Worm (Caenorhabditis elegans) whole organism, late embryonic: ENCODE data around the gene ddo-2.

Experiments
- C08G9.2 ChIP-seq: sonication (generic microtip); optimal IDR thresholded peaks from 2 replicates; lab custom pipeline; 2016; ENCODE audit warnings: mild to moderate bottlenecking, missing genetic modification characterization, moderate library complexity, missing compliant biosample characterization
- C38D4.7 ChIP-seq: fragments of 200-800 bp; sonication (Bioruptor generic); optimal IDR thresholded peaks from 2 replicates; lab custom pipeline; 2018; ENCODE audit warnings: mild to moderate bottlenecking, missing genetic modification characterization, moderate library complexity, missing compliant biosample characterization
- F13H6.1 ChIP-seq: sonication (generic microtip); optimal IDR thresholded peaks from 2 replicates; lab custom pipeline; 2016; ENCODE audit warnings: missing genetic modification characterization, missing compliant biosample characterization
- ama-1 ChIP-seq: fragments of 150-350 bp; optimal IDR thresholded peaks from 2 replicates; lab custom pipeline; 2014
- ceh-14 ChIP-seq: sonication (generic microtip); optimal IDR thresholded peaks from 2 replicates; lab custom pipeline; 2016; ENCODE audit warnings: missing genotype, missing genetic modification characterization, missing compliant biosample characterization
- ceh-22 ChIP-seq: sonication (generic microtip); optimal IDR thresholded peaks from 2 replicates; lab custom pipeline; 2017; ENCODE audit warnings: missing biosample characterization, missing genetic modification characterization
- ceh-24 ChIP-seq: sonication (generic microtip); optimal IDR thresholded peaks from 2 replicates; lab custom pipeline; 2016; ENCODE audit warnings: mild to moderate bottlenecking, missing genetic modification characterization, missing compliant biosample characterization
- ceh-45 ChIP-seq: fragments of 200-800 bp; sonication (Bioruptor generic); IDR thresholded peaks from 2 replicates; pipeline ENCODE4 v1.3.6; 2022; ENCODE audit warnings: missing genetic modification reagents, missing genetic modification characterization, missing compliant biosample characterization
- ceh-48 ChIP-seq: sonication (generic microtip); optimal IDR thresholded peaks from 2 replicates; lab custom pipeline; 2016; ENCODE audit warnings: missing genetic modification characterization, inconsistent platforms, missing compliant biosample characterization
- ceh-6 ChIP-seq: fragments of 200-800 bp; sonication (Bioruptor generic); optimal IDR thresholded peaks from 2 replicates; lab custom pipeline; 2018; ENCODE audit warnings: mild to moderate bottlenecking, missing genetic modification characterization, missing compliant biosample characterization
- che-1 ChIP-seq: sonication (generic microtip); optimal IDR thresholded peaks from 2 replicates; lab custom pipeline; 2016; ENCODE audit warnings: mild to moderate bottlenecking, missing genetic modification characterization, missing compliant biosample characterization
- elt-2 ChIP-seq: sonication (generic microtip); optimal IDR thresholded peaks from 2 replicates; lab custom pipeline; 2016; ENCODE audit warnings: missing genetic modification reagents, missing genetic modification characterization, missing compliant biosample characterization
- elt-4 ChIP-seq: sonication (generic microtip); optimal IDR thresholded peaks from 2 replicates; lab custom pipeline; 2016; ENCODE audit warnings: missing genetic modification characterization, missing compliant biosample characterization
- ets-4 ChIP-seq: sonication (generic microtip); optimal IDR thresholded peaks from 2 replicates; lab custom pipeline; 2016; ENCODE audit warnings: missing genetic modification characterization, missing compliant biosample characterization
- eyg-1 ChIP-seq: sonication (generic microtip); optimal IDR thresholded peaks from 2 replicates; lab custom pipeline; 2016; ENCODE audit warnings: missing genotype, missing genetic modification characterization, missing compliant biosample characterization
- fkh-6 ChIP-seq: sonication (generic microtip); optimal IDR thresholded peaks from 2 replicates; lab custom pipeline; 2016; ENCODE audit warnings: missing genetic modification characterization, missing compliant biosample characterization
- hlh-13 ChIP-seq: fragments of 200-800 bp; sonication (Bioruptor generic); optimal IDR thresholded peaks from 2 replicates; lab custom pipeline; 2018; ENCODE audit warnings: mild to moderate bottlenecking, missing genetic modification characterization, missing compliant biosample characterization
- hlh-15 ChIP-seq: sonication (generic microtip); optimal IDR thresholded peaks from 2 replicates; lab custom pipeline; 2016; ENCODE audit warnings: missing genetic modification characterization, missing compliant biosample characterization
- hlh-30 ChIP-seq: sonication (generic microtip); optimal IDR thresholded peaks from 2 replicates; lab custom pipeline; 2017; ENCODE audit warnings: antibody characterized with exemption, missing genetic modification characterization, missing compliant biosample characterization; ENCODE audit not compliant: insufficient read depth
- hlh-8 ChIP-seq: sonication (generic microtip); optimal IDR thresholded peaks from 2 replicates; lab custom pipeline; 2016; ENCODE audit warnings: missing genotype, missing genetic modification characterization, missing compliant biosample characterization
- lim-6 ChIP-seq: sonication (generic microtip); optimal IDR thresholded peaks from 2 replicates; lab custom pipeline; 2016; ENCODE audit warnings: missing genetic modification characterization, missing compliant biosample characterization
- madf-2 ChIP-seq: sonication (generic microtip); optimal IDR thresholded peaks from 2 replicates; lab custom pipeline; 2017; ENCODE audit warnings: missing genetic modification characterization, missing compliant biosample characterization
- nhr-11 ChIP-seq: fragments of 150-350 bp; optimal IDR thresholded peaks from 2 replicates; lab custom pipeline; 2014; ENCODE audit warnings: missing biosample characterization, missing genetic modification characterization
- nhr-232 ChIP-seq: sonication (generic microtip); optimal IDR thresholded peaks from 2 replicates; lab custom pipeline; 2016; ENCODE audit warnings: missing genetic modification characterization, missing compliant biosample characterization
- npax-4 ChIP-seq: sonication (generic microtip); optimal IDR thresholded peaks from 2 replicates; lab custom pipeline; 2016; ENCODE audit warnings: missing genetic modification characterization, missing compliant biosample characterization
- pag-3 ChIP-seq: sonication (generic microtip); optimal IDR thresholded peaks from 2 replicates; lab custom pipeline; 2016; ENCODE audit warnings: missing compliant biosample characterization, missing genetic modification characterization, borderline replicate concordance
- pat-9 ChIP-seq: fragments of 200-800 bp; sonication (Bioruptor generic); optimal IDR thresholded peaks from 2 replicates; lab custom pipeline; 2018; ENCODE audit warnings: mild to moderate bottlenecking, missing genetic modification characterization, moderate library complexity, missing compliant biosample characterization
- pha-4 ChIP-seq: fragments of 150-350 bp; optimal IDR thresholded peaks from 2 replicates; lab custom pipeline; 2018; ENCODE audit warnings: missing biosample characterization, missing genetic modification reagents, missing genetic modification characterization
- sdc-2 ChIP-seq: sonication (generic microtip); optimal IDR thresholded peaks from 2 replicates; lab custom pipeline; 2016; ENCODE audit warnings: missing genotype, missing genetic modification characterization, missing compliant biosample characterization
- sox-2 ChIP-seq: fragments of 200-800 bp; sonication (Bioruptor generic); IDR thresholded peaks from 2 replicates; pipeline ENCODE4 v1.3.6; 2022; ENCODE audit warnings: missing genetic modification reagents, missing genetic modification characterization, missing compliant biosample characterization
- sox-4 ChIP-seq: sonication (generic microtip); optimal IDR thresholded peaks from 2 replicates; lab custom pipeline; 2017; ENCODE audit warnings: mild to moderate bottlenecking, missing genetic modification characterization, inconsistent platforms, missing compliant biosample characterization
- syd-9 ChIP-seq: sonication (generic microtip); optimal IDR thresholded peaks from 2 replicates; lab custom pipeline; 2016; ENCODE audit warnings: mild to moderate bottlenecking, missing genetic modification characterization, moderate library complexity, missing compliant biosample characterization
- tbx-7 ChIP-seq: sonication (generic microtip); optimal IDR thresholded peaks from 2 replicates; lab custom pipeline; 2016; ENCODE audit warnings: missing genotype, missing genetic modification characterization, missing compliant biosample characterization
- ttx-3 ChIP-seq: sonication (generic microtip); optimal IDR thresholded peaks from 2 replicates; lab custom pipeline; 2016; ENCODE audit warnings: missing genetic modification reagents, missing genetic modification characterization, missing compliant biosample characterization
- unc-3 ChIP-seq, 2 experiments: fragments of 200-800 bp in 1 of 2; sonication (Bioruptor generic) in 1 of 2; sonication (generic microtip) in 1 of 2; conservative IDR thresholded peaks in 1 of 2; optimal IDR thresholded peaks in 1 of 2; 2 replicates each; pipeline versions ENCODE4 v1.3.6 to Lab custom; 2016 to 2022; ENCODE audit warnings: missing compliant biosample characterization in 2 of 2, missing genetic modification characterization in 2 of 2, missing genetic modification reagents in 1 of 2
- unc-42 ChIP-seq: sonication (generic microtip); optimal IDR thresholded peaks from 2 replicates; lab custom pipeline; 2016; ENCODE audit warnings: missing genotype, missing genetic modification characterization, missing compliant biosample characterization
- unc-86 ChIP-seq: sonication (generic microtip); optimal IDR thresholded peaks from 2 replicates; lab custom pipeline; 2016; ENCODE audit warnings: missing genetic modification characterization, missing compliant biosample characterization
- ztf-16 ChIP-seq: sonication (generic microtip); optimal IDR thresholded peaks from 2 replicates; lab custom pipeline; 2017; ENCODE audit warnings: missing genetic modification characterization, missing compliant biosample characterization

Gene ddo-2

ce11 chrV:7443480-7443879 lies 8.0 kb upstream of the ddo-2 start:
- peak; percentile 60; the same call in 1 of the 2 replicates for TF ChIP-seq ceh-45 (GFP tag; lab: Robert Waterston, UW)

ce11 chrV:7439807-7440206 lies 4.3 kb upstream of the ddo-2 start, which contains the start of gene try-13:
TSS of gene try-13 (plus strand) at chrV:7440107.
- no peak for TF ChIP-seq nhr-232 (tag; lab: Kevin White, UChicago)
- TF ChIP-seq syd-9 (tag; lab: Kevin White, UChicago), result no peak
- no peak for TF ChIP-seq sox-2 (GFP tag; lab: Robert Waterston, UW)
- no peak for TF ChIP-seq tbx-7 (tag; lab: Kevin White, UChicago)
- no peak for TF ChIP-seq ceh-22 (tag; lab: Kevin White, UChicago)

ce11 chrV:7437985-7438384 lies 2.5 kb upstream of the ddo-2 start, which contains the start of gene F25E5.16:
TSS of gene F25E5.16 (plus strand) at chrV:7438285.
- TF ChIP-seq syd-9 (tag; lab: Kevin White, UChicago), result no peak
- TF ChIP-seq ama-1 (lab: Kevin White, UChicago), result no peak
- no peak for TF ChIP-seq nhr-11 (tag; lab: Kevin White, UChicago)
- no peak for TF ChIP-seq elt-2 (tag; lab: Kevin White, UChicago)
- TF ChIP-seq ceh-48 (tag; lab: Kevin White, UChicago), result no peak
- no peak for TF ChIP-seq hlh-30 (tag; lab: Kevin White, UChicago)

ce11 chrV:7437538-7437937 lies 2.0 kb upstream of the ddo-2 start, which contains the start of gene F25E5.9:
TSS of gene F25E5.9 (minus strand) at chrV:7437919.
- TF ChIP-seq pha-4 (tag; lab: Kevin White, UChicago), result no peak
- TF ChIP-seq C08G9.2, result no peak
- TF ChIP-seq ceh-14, result no peak
- no peak for TF ChIP-seq hlh-15
- no peak for TF ChIP-seq sox-4
- TF ChIP-seq ceh-22 (tag; lab: Kevin White, UChicago), result no peak
- TF ChIP-seq elt-4 (tag; lab: Kevin White, UChicago), result no peak
- TF ChIP-seq hlh-13 (GFP tag; lab: Kevin White, UChicago), result no peak
- no peak for TF ChIP-seq nhr-11 (tag; lab: Kevin White, UChicago)
- TF ChIP-seq lim-6 (tag; lab: Kevin White, UChicago), result no peak
- TF ChIP-seq unc-86 (tag; lab: Kevin White, UChicago), result no peak
- TF ChIP-seq ceh-45 (GFP tag; lab: Robert Waterston, UW), result no peak
- no peak for TF ChIP-seq F13H6.1
- TF ChIP-seq npax-4, result no peak
- no peak for TF ChIP-seq C38D4.7
- no peak for TF ChIP-seq tbx-7 (tag; lab: Kevin White, UChicago)
- no peak for TF ChIP-seq ama-1 (lab: Kevin White, UChicago)
- TF ChIP-seq pat-9 (tag; lab: Kevin White, UChicago), result no peak
- TF ChIP-seq sdc-2 (tag; lab: Kevin White, UChicago), result no peak
- TF ChIP-seq che-1 (tag; lab: Kevin White, UChicago), result no peak
- TF ChIP-seq, all 69 proteins: peak for 0

- TF ChIP-seq unc-86 (tag; lab: Kevin White, UChicago), result no peak
- no peak for TF ChIP-seq C38D4.7
- no peak for TF ChIP-seq C08G9.2
- TF ChIP-seq ceh-24, result no peak
- TF ChIP-seq madf-2, result no peak
- no peak for TF ChIP-seq hlh-15
- TF ChIP-seq fkh-6 (tag; lab: Kevin White, UChicago), result no peak
- TF ChIP-seq eyg-1 (tag; lab: Kevin White, UChicago), result no peak
- TF ChIP-seq sox-4, result no peak
- no peak for TF ChIP-seq hlh-8 (tag; lab: Kevin White, UChicago)
- no peak for TF ChIP-seq pag-3
- TF ChIP-seq syd-9 (tag; lab: Kevin White, UChicago), result no peak
- no peak for TF ChIP-seq tbx-7 (tag; lab: Kevin White, UChicago)
- no peak for TF ChIP-seq unc-42 (tag; lab: Kevin White, UChicago)
- no peak for TF ChIP-seq ztf-16 (tag; lab: Kevin White, UChicago)
- no peak for TF ChIP-seq ttx-3 (tag; lab: Kevin White, UChicago)
- TF ChIP-seq unc-3 (GFP tag; conservative IDR thresholded peaks at IDR 0.05; lab: Robert Waterston, UW), result no peak
- no peak for TF ChIP-seq unc-3 (tag; optimal IDR thresholded peaks at IDR 0.05; lab: Kevin White, UChicago)
- TF ChIP-seq ceh-6 (GFP tag; lab: Kevin White, UChicago), result no peak
- TF ChIP-seq ets-4 (tag; lab: Kevin White, UChicago), result no peak
These were observed 1.4 kb upstream of the ddo-2 start for ce11 chrV:7436911-7437310.
